Worm (Caenorhabditis elegans) whole organism, L4 larva: ENCODE measurements around the gene bckd-1A.

Experiments used
- F26F4.8 ChIP-seq: fragments of 200-800 bp; sonication (Bioruptor generic); conservative IDR thresholded peaks from 2 replicates; pipeline ENCODE4 v1.3.6; 2022; ENCODE audit warnings: missing genetic modification characterization, missing compliant biosample characterization
- F49E8.2 ChIP-seq: sonication (generic microtip); optimal IDR thresholded peaks from 2 replicates; lab custom pipeline; 2016; ENCODE audit warnings: missing compliant biosample characterization, mild to moderate bottlenecking, missing genetic modification characterization, borderline replicate concordance
- R02D3.7 ChIP-seq: fragments of 150-350 bp; sonication (generic microtip); optimal IDR thresholded peaks from 3 replicates; lab custom pipeline; 2014; ENCODE audit warnings: missing biosample characterization, missing genetic modification characterization
- Y105C5A.15 ChIP-seq: fragments of 200-800 bp; sonication (Bioruptor generic); IDR thresholded peaks from 2 replicates; pipeline ENCODE4 v1.3.6; 2022; ENCODE audit warnings: missing genetic modification characterization, missing compliant biosample characterization
- Y48G9A.11 ChIP-seq: fragments of 200-800 bp; sonication (Bioruptor generic); IDR thresholded peaks from 2 replicates; pipeline ENCODE4 v1.3.6; 2022; ENCODE audit warnings: missing genetic modification reagents, missing genetic modification characterization, missing compliant biosample characterization
- ZK337.2 ChIP-seq: fragments of 200-800 bp; sonication (Bioruptor generic); IDR thresholded peaks from 2 replicates; pipeline ENCODE4 v1.3.6; 2022; ENCODE audit warnings: missing genetic modification reagents, missing genetic modification characterization, missing compliant biosample characterization
- ceh-32 ChIP-seq: sonication (generic microtip); optimal IDR thresholded peaks from 2 replicates; lab custom pipeline; 2016; ENCODE audit warnings: mild to moderate bottlenecking, missing genetic modification characterization, missing compliant biosample characterization; ENCODE audit not compliant: poor library complexity
- ceh-62 ChIP-seq: sonication (generic microtip); optimal IDR thresholded peaks from 2 replicates; lab custom pipeline; 2017; ENCODE audit warnings: missing biosample characterization, missing genetic modification characterization
- ces-1 ChIP-seq: fragments of 150-350 bp; sonication (generic microtip); optimal IDR thresholded peaks from 4 replicates; lab custom pipeline; 2014; ENCODE audit warnings: missing biosample characterization, missing genetic modification reagents, missing genetic modification characterization
- cey-2 ChIP-seq: sonication (generic microtip); optimal IDR thresholded peaks from 3 replicates; lab custom pipeline; 2017; ENCODE audit warnings: missing genetic modification characterization, mild to moderate bottlenecking, missing compliant biosample characterization, antibody characterized with exemption, borderline replicate concordance; ENCODE audit not compliant: insufficient read depth
- ctbp-1 ChIP-seq: fragments of 200-800 bp; sonication (Bioruptor generic); IDR thresholded peaks from 2 replicates; pipeline ENCODE4 v1.3.6; 2022; ENCODE audit warnings: missing genetic modification reagents, missing genetic modification characterization, missing compliant biosample characterization
- daf-19 ChIP-seq: fragments of 200-800 bp; sonication (Bioruptor generic); conservative IDR thresholded peaks from 2 replicates; pipeline ENCODE4 v1.3.6; 2022; ENCODE audit warnings: missing genetic modification characterization, missing compliant biosample characterization
- dpl-1 ChIP-seq: fragments of 150-350 bp; optimal IDR thresholded peaks from 2 replicates; lab custom pipeline; 2014; ENCODE audit warnings: missing biosample characterization, missing genetic modification reagents, missing genetic modification characterization
- dve-1 ChIP-seq: sonication (generic microtip); optimal IDR thresholded peaks from 2 replicates; lab custom pipeline; 2017; ENCODE audit warnings: antibody characterized with exemption, mild to moderate bottlenecking, missing genetic modification characterization, missing compliant biosample characterization; ENCODE audit not compliant: insufficient read depth
- hlh-11 ChIP-seq: fragments of 200-800 bp; sonication (Bioruptor generic); optimal IDR thresholded peaks from 2 replicates; lab custom pipeline; 2018; ENCODE audit warnings: mild to moderate bottlenecking, missing genetic modification characterization, missing compliant biosample characterization
- lim-7 ChIP-seq: fragments of 200-800 bp; sonication (Bioruptor generic); IDR thresholded peaks from 2 replicates; pipeline ENCODE4 v1.3.6; 2022; ENCODE audit warnings: missing genetic modification characterization, missing compliant biosample characterization
- lin-15B ChIP-seq: fragments of 150-350 bp; sonication (generic microtip); optimal IDR thresholded peaks from 3 replicates; lab custom pipeline; 2014; ENCODE audit warnings: missing biosample characterization, missing genetic modification characterization
- lin-39 ChIP-seq: fragments of 150-350 bp; optimal IDR thresholded peaks from 2 replicates; lab custom pipeline; 2014; ENCODE audit warnings: missing biosample characterization, missing genetic modification reagents, missing genetic modification characterization
- madf-5 ChIP-seq, 2 experiments: fragments of 200-800 bp; sonication (Bioruptor generic); IDR thresholded peaks; 2 replicates each; pipeline ENCODE4 v1.3.6; 2022; ENCODE audit warnings: missing compliant biosample characterization in 2 of 2, missing genetic modification characterization in 2 of 2
- mdl-1 ChIP-seq, 2 experiments: fragments of 150-350 bp in 1 of 2; sonication (generic microtip) in 1 of 2; optimal IDR thresholded peaks; 2 replicates each; lab custom pipeline; 2014 to 2017; ENCODE audit warnings: missing biosample characterization in 2 of 2, missing genetic modification characterization in 2 of 2
- mdt-29 ChIP-seq: fragments of 200-800 bp; sonication (Bioruptor generic); IDR thresholded peaks from 2 replicates; pipeline ENCODE4 v1.3.6; 2022; ENCODE audit warnings: missing genetic modification reagents, missing genetic modification characterization, missing compliant biosample characterization
- mxl-3 ChIP-seq: fragments of 200-800 bp; sonication (Bioruptor generic); optimal IDR thresholded peaks from 2 replicates; lab custom pipeline; 2018; ENCODE audit warnings: mild to moderate bottlenecking, missing genetic modification characterization, missing compliant biosample characterization
- nhr-11 ChIP-seq: fragments of 150-350 bp; optimal IDR thresholded peaks from 2 replicates; lab custom pipeline; 2014; ENCODE audit warnings: missing biosample characterization, missing genetic modification characterization
- nhr-25 ChIP-seq: sonication (generic microtip); optimal IDR thresholded peaks from 2 replicates; lab custom pipeline; 2017; ENCODE audit warnings: missing genetic modification characterization, mild to moderate bottlenecking, missing compliant biosample characterization, antibody characterized with exemption, moderate library complexity, borderline replicate concordance; ENCODE audit not compliant: insufficient read depth
- nhr-48 ChIP-seq: sonication (generic microtip); optimal IDR thresholded peaks from 2 replicates; lab custom pipeline; 2016; ENCODE audit warnings: mild to moderate bottlenecking, missing genetic modification characterization, missing compliant biosample characterization
- nhr-76 ChIP-seq: fragments of 150-350 bp; optimal IDR thresholded peaks from 2 replicates; lab custom pipeline; 2014; ENCODE audit warnings: missing biosample characterization, missing genetic modification characterization
- nhr-77 ChIP-seq: fragments of 150-350 bp; optimal IDR thresholded peaks from 2 replicates; lab custom pipeline; 2014; ENCODE audit warnings: missing biosample characterization, missing genetic modification characterization
- pha-4 ChIP-seq, 2 experiments: fragments of 150-350 bp in 1 of 2; fragments of 200-800 bp in 1 of 2; sonication (Bioruptor generic) in 1 of 2; IDR thresholded peaks in 1 of 2; optimal IDR thresholded peaks in 1 of 2; 2 replicates each; pipeline versions ENCODE4 v1.3.6 to Lab custom; 2014 to 2022; ENCODE audit warnings: missing genetic modification characterization in 2 of 2, missing genetic modification reagents in 2 of 2, missing biosample characterization in 1 of 2, missing compliant biosample characterization in 1 of 2
- pqm-1 ChIP-seq: sonication (generic microtip); optimal IDR thresholded peaks from 2 replicates; lab custom pipeline; 2017; ENCODE audit warnings: missing biosample characterization, missing genetic modification characterization
- rbr-2 ChIP-seq: sonication (generic microtip); optimal IDR thresholded peaks from 2 replicates; lab custom pipeline; 2016; ENCODE audit warnings: missing genotype, missing genetic modification characterization, missing compliant biosample characterization
- saeg-2 ChIP-seq: fragments of 200-800 bp; sonication (Bioruptor generic); IDR thresholded peaks from 2 replicates; pipeline ENCODE4 v1.3.6; 2022; ENCODE audit warnings: missing genetic modification reagents, missing genetic modification characterization, missing compliant biosample characterization
- sdz-12 ChIP-seq: fragments of 200-800 bp; sonication (Bioruptor generic); optimal IDR thresholded peaks from 2 replicates; lab custom pipeline; 2018; ENCODE audit warnings: mild to moderate bottlenecking, missing genetic modification characterization, missing compliant biosample characterization
- set-16 ChIP-seq: fragments of 200-800 bp; sonication (Bioruptor generic); IDR thresholded peaks from 2 replicates; pipeline ENCODE4 v1.3.6; 2022; ENCODE audit warnings: missing genetic modification reagents, missing genetic modification characterization, missing compliant biosample characterization
- skn-1 ChIP-seq: fragments of 150-350 bp; optimal IDR thresholded peaks from 2 replicates; lab custom pipeline; 2014; ENCODE audit warnings: missing biosample characterization, missing genetic modification characterization
- snpc-4 ChIP-seq: fragments of 150-350 bp; optimal IDR thresholded peaks from 2 replicates; lab custom pipeline; 2014; ENCODE audit warnings: missing biosample characterization, missing genetic modification characterization
- spr-3 ChIP-seq: fragments of 200-800 bp; sonication (Bioruptor generic); optimal IDR thresholded peaks from 2 replicates; lab custom pipeline; 2018; ENCODE audit warnings: mild to moderate bottlenecking, missing genetic modification characterization, missing compliant biosample characterization
- tra-1 ChIP-seq: fragments of 200-800 bp; sonication (Bioruptor generic); IDR thresholded peaks from 2 replicates; pipeline ENCODE4 v1.3.6; 2022; ENCODE audit warnings: missing genetic modification reagents, missing genetic modification characterization, missing compliant biosample characterization
- unc-62 ChIP-seq, 3 experiments: fragments of 150-350 bp in 1 of 3; sonication (generic microtip); optimal IDR thresholded peaks in 2 of 3; peaks in 1 of 3; 1 replicate in 1 of 3; 2 replicates in 2 of 3; lab custom pipeline; 2014 to 2017; ENCODE audit warnings: missing biosample characterization in 3 of 3, missing genetic modification characterization in 3 of 3, missing genetic modification reagents in 3 of 3, missing genotype in 1 of 3
- vab-7 ChIP-seq: fragments of 200-800 bp; sonication (Bioruptor generic); IDR thresholded peaks from 2 replicates; pipeline ENCODE4 v1.3.6; 2022; ENCODE audit warnings: missing genetic modification reagents, missing genetic modification characterization, missing compliant biosample characterization
- zip-11 ChIP-seq: fragments of 200-800 bp; sonication (Bioruptor generic); IDR thresholded peaks from 2 replicates; pipeline ENCODE4 v1.3.6; 2022; ENCODE audit warnings: missing genetic modification characterization, missing compliant biosample characterization
- zip-2 ChIP-seq: fragments of 150-350 bp; optimal IDR thresholded peaks from 2 replicates; lab custom pipeline; 2014; ENCODE audit warnings: missing biosample characterization, missing genetic modification characterization
- ztf-11 ChIP-seq: fragments of 150-350 bp; optimal IDR thresholded peaks from 2 replicates; lab custom pipeline; 2014; ENCODE audit warnings: missing biosample characterization, missing genetic modification characterization

Gene bckd-1A

DNA sequence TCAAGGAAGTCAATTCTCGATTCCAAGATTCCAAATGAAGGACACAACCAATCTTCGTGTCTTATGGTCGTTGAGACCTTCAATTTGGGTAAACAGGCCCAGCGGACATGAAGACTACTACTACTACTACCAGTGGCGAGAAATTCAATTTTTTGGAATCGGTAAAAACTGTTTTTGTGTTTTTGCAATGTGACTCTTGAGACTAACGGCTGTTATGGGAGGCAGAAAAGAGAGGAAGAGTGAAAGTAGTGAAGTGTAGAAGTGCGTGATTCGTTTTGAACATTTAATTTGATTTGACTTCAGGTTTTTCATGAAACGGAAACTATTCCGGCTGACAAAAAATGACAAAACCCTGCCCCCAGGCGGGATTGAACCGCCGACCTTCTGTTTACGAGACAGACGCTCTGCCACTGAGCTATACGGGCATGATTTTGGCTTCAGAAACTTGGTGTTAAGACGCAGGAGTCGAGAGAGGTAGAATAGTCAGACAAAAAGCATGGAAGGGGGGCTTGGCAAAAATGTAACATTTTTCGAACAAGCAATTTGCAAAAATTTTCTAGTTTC lies 43.5 kb upstream of the bckd-1A start (continued):
- TF ChIP-seq set-16 (GFP tag; lab: Robert Waterston, UW) (peak; percentile 30; the same call in 1 of the 2 replicates), nhr-25 (tag; lab: Kevin White, UChicago) (peak; percentile 18), vab-7 (GFP tag; lab: Robert Waterston, UW) (peak; percentile 79), mdl-1 (tag; optimal IDR thresholded peaks at IDR 0.05; lab: Kevin White, UChicago) (peak in 1 of 2 experiments; percentile 30), madf-5 (GFP tag; IDR thresholded peaks at IDR 0.05; lab: Robert Waterston, UW) (peak; percentile 40 to 79; a peak in 2 of 4 replicates), saeg-2 (GFP tag; lab: Robert Waterston, UW) (peak; percentile 65), zip-2 (tag; lab: Kevin White, UChicago) (no peak), R02D3.7 (tag; lab: Kevin White, UChicago) (no peak), snpc-4 (tag; lab: Kevin White, UChicago) (no peak), ceh-62 (tag; lab: Kevin White, UChicago) (no peak), skn-1 (tag; lab: Kevin White, UChicago) (no peak), F26F4.8 (GFP tag; lab: Robert Waterston, UW) (peak; percentile 73; the same call in 1 of the 2 replicates), ztf-11 (tag; lab: Kevin White, UChicago) (no peak), ces-1 (GFP tag; lab: Kevin White, UChicago) (no peak), mxl-3 (peak; percentile 40), zip-11 (GFP tag; lab: Robert Waterston, UW) (no peak), pha-4 (GFP tag; IDR thresholded peaks at IDR 0.05; lab: Robert Waterston, UW) (peak; percentile 73), pha-4 (tag; optimal IDR thresholded peaks at IDR 0.05; lab: Kevin White, UChicago) (no peak), sdz-12 (GFP tag; lab: Kevin White, UChicago) (no peak), nhr-76 (no peak), hlh-11 (tag; lab: Kevin White, UChicago) (peak; percentile 54), pqm-1 (tag; lab: Kevin White, UChicago) (no peak), dve-1 (peak; percentile 65), nhr-48 (tag; lab: Kevin White, UChicago) (peak; percentile 62), mdt-29 (GFP tag; lab: Robert Waterston, UW) (0 out of 2 replicates have a peak, but pooled peaks have one; percentile 22), nhr-11 (tag; lab: Kevin White, UChicago) (no peak), cey-2 (tag; lab: Kevin White, UChicago) (no peak), spr-3 (GFP tag; lab: Kevin White, UChicago) (peak; percentile 25), ZK337.2 (GFP tag; lab: Robert Waterston, UW) (peak; percentile 77), lin-39 (tag; lab: Kevin White, UChicago) (no peak), ceh-32 (tag; lab: Kevin White, UChicago) (no peak), Y48G9A.11 (peak; percentile 76), F49E8.2 (tag; lab: Kevin White, UChicago) (peak; percentile 50), lim-7 (GFP tag; lab: Robert Waterston, UW) (peak; percentile 74), daf-19 (no peak), dpl-1 (GFP tag; lab: Kevin White, UChicago) (peak; percentile 53), tra-1 (GFP tag; lab: Robert Waterston, UW) (peak; percentile 63; the same call in 1 of the 2 replicates)
- TF ChIP-seq, all 104 proteins: peak for 60

DNA sequence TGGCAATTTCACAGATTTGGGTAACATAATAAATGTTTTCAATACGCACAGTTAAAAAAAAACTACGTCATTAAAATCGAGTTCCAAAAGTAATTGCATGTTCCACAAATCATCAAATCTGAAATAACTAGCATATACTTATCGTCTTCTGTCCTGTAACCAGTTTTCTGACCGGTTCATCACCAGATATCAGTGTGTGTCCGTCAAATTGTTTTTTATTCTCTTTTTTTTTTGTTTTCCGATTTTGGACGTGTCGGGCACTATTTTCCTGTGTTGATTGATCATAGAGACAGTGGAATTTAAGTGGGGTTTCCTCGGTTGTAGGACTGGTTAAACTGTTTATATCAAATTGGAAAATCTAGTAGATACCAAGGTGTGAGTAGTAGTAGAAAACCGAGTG lies 41.6 kb upstream of the bckd-1A start:
- TF ChIP-seq Y105C5A.15 (GFP tag; lab: Robert Waterston, UW) (no peak), ctbp-1 (GFP tag; lab: Robert Waterston, UW) (no peak), unc-62 (GFP tag; optimal IDR thresholded peaks at IDR 0.05 in 1 of 2; lab: Kevin White, UChicago) (peak in 1 of 2 experiments; percentile 66), unc-62 (tag; optimal IDR thresholded peaks at IDR 0.05; lab: Kevin White, UChicago) (no peak), nhr-77 (no peak), rbr-2 (tag; lab: Kevin White, UChicago) (no peak), lin-15B (no peak)
- TF ChIP-seq, all 104 proteins: peak for 1
